Fruit fly (Drosophila melanogaster): Measurements from ENCODE around the gene Nepl8.

Nepl8 gene

dm6 chr2L:16476517-16476916, 11.4 kb upstream of the Nepl8 start (continued):
- TF ChIP-seq CG17802 (tag; optimal IDR thresholded peaks at IDR 0.05) (no peak), sima (GFP tag; optimal IDR thresholded peaks at IDR 0.05) (no peak), ATbp (GFP tag; optimal IDR thresholded peaks at IDR 0.05) (peak; percentile 82), en (GFP tag; optimal IDR thresholded peaks at IDR 0.05) (no peak), seq (GFP tag; IDR thresholded peaks at IDR 0.05) (no peak), Dref (GFP tag; IDR thresholded peaks at IDR 0.05) (no peak), Dek (tag; optimal IDR thresholded peaks at IDR 0.05) (no peak), CG31388 (GFP tag; optimal IDR thresholded peaks at IDR 0.05) (no peak), CG2202 (tag; optimal IDR thresholded peaks at IDR 0.05) (peak; percentile 70), gro (GFP tag; optimal IDR thresholded peaks at IDR 0.05) (no peak), CG7372 (GFP tag; IDR thresholded peaks at IDR 0.05) (no peak), prd (optimal IDR thresholded peaks at IDR 0.05) (no peak), prd (GFP tag; IDR thresholded peaks at IDR 0.05) (no peak), CG9876 (GFP tag; optimal IDR thresholded peaks at IDR 0.05) (no peak), kay (GFP tag; optimal IDR thresholded peaks at IDR 0.05) (no peak), CG14667 (GFP tag; IDR thresholded peaks at IDR 0.05) (no peak), CG12236 (GFP tag; optimal IDR thresholded peaks at IDR 0.05) (peak; percentile 18), CG17359 (tag; optimal IDR thresholded peaks at IDR 0.05) (peak; percentile 48), CG10431 (GFP tag; optimal IDR thresholded peaks at IDR 0.05) (no peak), Dbx (GFP tag; IDR thresholded peaks at IDR 0.05) (no peak), ftz-f1 (GFP tag; optimal IDR thresholded peaks at IDR 0.05) (no peak), dan (GFP tag; IDR thresholded peaks at IDR 0.05) (no peak), D19A (tag; optimal IDR thresholded peaks at IDR 0.05) (no peak), org-1 (GFP tag; optimal IDR thresholded peaks at IDR 0.05) (peak; percentile 31), CG7987 (GFP tag; optimal IDR thresholded peaks at IDR 0.05) (peak; percentile 2), Nf-YB (GFP tag; optimal IDR thresholded peaks at IDR 0.05) (peak; percentile 35), CG13296 (GFP tag; optimal IDR thresholded peaks at IDR 0.05) (no peak), E2f2 (GFP tag; IDR thresholded peaks at IDR 0.05) (no peak), CG15479 (GFP tag; optimal IDR thresholded peaks at IDR 0.05) (peak; percentile 26), hth (optimal IDR thresholded peaks at IDR 0.05) (no peak), CG12942 (GFP tag; optimal IDR thresholded peaks at IDR 0.05) (peak; percentile 41), CG4328 (GFP tag; optimal IDR thresholded peaks at IDR 0.05) (no peak), CG30020 (tag; optimal IDR thresholded peaks at IDR 0.05) (no peak), CG1832 (GFP tag; optimal IDR thresholded peaks at IDR 0.05) (no peak), Scr (GFP tag; IDR thresholded peaks at IDR 0.05; ENCODE audit: partially characterized antibody) (no peak), Xrp1 (GFP tag; IDR thresholded peaks at IDR 0.05) (peak; percentile 30; the same call in 1 of the 2 replicates), luna (GFP tag; optimal IDR thresholded peaks at IDR 0.05) (no peak), CG11398 (GFP tag; optimal IDR thresholded peaks at IDR 0.05) (no peak), CG17612 (GFP tag; IDR thresholded peaks at IDR 0.05) (no peak), CG18476 (GFP tag; optimal IDR thresholded peaks at IDR 0.05) (no peak), CG7556 (GFP tag; optimal IDR thresholded peaks at IDR 0.05) (peak; percentile 24), esg (GFP tag; conservative IDR thresholded peaks at IDR 0.05) (no peak), row (GFP tag; IDR thresholded peaks at IDR 0.05) (no peak), onecut (GFP tag; IDR thresholded peaks at IDR 0.05) (no peak), CG10366 (GFP tag; IDR thresholded peaks at IDR 0.05) (no peak), Oaz (GFP tag; IDR thresholded peaks at IDR 0.05) (no peak), CG18619 (GFP tag; optimal IDR thresholded peaks at IDR 0.05) (peak; percentile 27), CG6272 (GFP tag; IDR thresholded peaks at IDR 0.05) (no peak), grn (GFP tag; optimal IDR thresholded peaks at IDR 0.05) (peak; percentile 22), tll (GFP tag; optimal IDR thresholded peaks at IDR 0.05) (peak in 1 of 2 experiments; percentile 52), CTCF (GFP tag; optimal IDR thresholded peaks at IDR 0.05) (no peak), Oli (tag; optimal IDR thresholded peaks at IDR 0.05) (peak; percentile 12), lov (optimal IDR thresholded peaks at IDR 0.05) (no peak), lov (GFP tag; IDR thresholded peaks at IDR 0.05) (no peak)

Data from whole organism, embryonic.